Worm (Caenorhabditis elegans) whole organism, young adult: Measurements from ENCODE around the gene F54H5.14.

Experiments used
- B0019.2 ChIP-seq: fragments of 200-800 bp; sonication (Bioruptor generic); conservative IDR thresholded peaks from 2 replicates; pipeline ENCODE4 v1.3.6; 2022; ENCODE audit warnings: missing genetic modification reagents, missing genetic modification characterization, missing compliant biosample characterization
- F22D6.2 ChIP-seq: sonication (generic microtip); optimal IDR thresholded peaks from 2 replicates; lab custom pipeline; 2016; ENCODE audit warnings: mild to moderate bottlenecking, missing genetic modification characterization, missing compliant biosample characterization
- ZK185.1 ChIP-seq: sonication (generic microtip); optimal IDR thresholded peaks from 2 replicates; lab custom pipeline; 2016; ENCODE audit warnings: mild to moderate bottlenecking, missing genetic modification characterization, missing compliant biosample characterization; ENCODE audit not compliant: poor library complexity, severe bottlenecking
- dpl-1 ChIP-seq: fragments of 150-350 bp; optimal IDR thresholded peaks from 2 replicates; lab custom pipeline; 2014; ENCODE audit warnings: missing biosample characterization, missing genetic modification reagents, missing genetic modification characterization
- efl-1 ChIP-seq: fragments of 150-350 bp; optimal IDR thresholded peaks from 2 replicates; lab custom pipeline; 2014; ENCODE audit warnings: missing biosample characterization, missing genetic modification reagents, missing genetic modification characterization
- madf-8 ChIP-seq: fragments of 200-800 bp; sonication (Bioruptor generic); conservative IDR thresholded peaks from 2 replicates; pipeline ENCODE4 v1.3.6; 2022; ENCODE audit warnings: missing genetic modification reagents, missing genetic modification characterization, missing compliant biosample characterization
- nhr-80 ChIP-seq: sonication (generic microtip); optimal IDR thresholded peaks from 2 replicates; lab custom pipeline; 2016; ENCODE audit warnings: missing genetic modification characterization, missing compliant biosample characterization
- pha-4 ChIP-seq: fragments of 150-350 bp; sonication (generic microtip); optimal IDR thresholded peaks from 2 replicates; lab custom pipeline; 2014; ENCODE audit warnings: missing biosample characterization, missing genetic modification reagents, missing genetic modification characterization
- tbx-9 ChIP-seq: sonication (generic microtip); optimal IDR thresholded peaks from 2 replicates; lab custom pipeline; 2016; ENCODE audit warnings: borderline replicate concordance, missing genetic modification characterization, inconsistent platforms, missing compliant biosample characterization
- unc-62 ChIP-seq: fragments of 150-350 bp; optimal IDR thresholded peaks from 2 replicates; lab custom pipeline; 2014; ENCODE audit warnings: missing biosample characterization, missing genetic modification reagents, missing genetic modification characterization

DNA sequence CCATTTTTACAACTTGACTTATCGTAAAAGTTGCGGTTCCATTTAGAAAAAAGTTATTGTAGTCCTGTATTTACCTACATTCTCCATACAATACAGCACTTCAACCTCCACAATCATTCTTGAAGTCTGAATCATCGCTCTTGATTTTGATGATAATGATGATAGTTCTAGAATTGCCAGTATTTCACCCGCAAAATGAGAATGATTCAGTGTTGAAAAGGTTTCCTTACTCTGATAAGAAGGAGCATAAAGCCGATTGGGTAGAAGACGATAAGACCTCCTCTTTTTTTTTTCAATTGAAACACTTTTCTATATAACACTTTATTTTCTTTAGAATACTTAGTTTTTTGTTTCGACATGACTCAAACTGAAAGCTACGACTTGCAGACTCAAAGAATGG is 5.6 kb upstream of the F54H5.14 start, which contains the start of gene T19D12.4:
- TF ChIP-seq unc-62 (GFP tag; lab: Kevin White, UChicago) = no peak
- no peak for TF ChIP-seq dpl-1
- TF ChIP-seq nhr-80 (tag; lab: Kevin White, UChicago) = peak; percentile 11
- TF ChIP-seq tbx-9 (tag; lab: Kevin White, UChicago) = no peak
- TF ChIP-seq B0019.2 (GFP tag; lab: Robert Waterston, UW) = no peak
- no peak for TF ChIP-seq F22D6.2 (tag; lab: Kevin White, UChicago)
- no peak for TF ChIP-seq efl-1 (GFP tag; lab: Kevin White, UChicago)
- TF ChIP-seq ZK185.1 (tag; lab: Kevin White, UChicago) = no peak
- TF ChIP-seq madf-8 (GFP tag; lab: Robert Waterston, UW) = no peak
- TF ChIP-seq pha-4 (tag; lab: Kevin White, UChicago) = no peak
